Worm (Caenorhabditis elegans): ENCODE data around the gene C33D9.6.

The C33D9.6 gene

DNA sequence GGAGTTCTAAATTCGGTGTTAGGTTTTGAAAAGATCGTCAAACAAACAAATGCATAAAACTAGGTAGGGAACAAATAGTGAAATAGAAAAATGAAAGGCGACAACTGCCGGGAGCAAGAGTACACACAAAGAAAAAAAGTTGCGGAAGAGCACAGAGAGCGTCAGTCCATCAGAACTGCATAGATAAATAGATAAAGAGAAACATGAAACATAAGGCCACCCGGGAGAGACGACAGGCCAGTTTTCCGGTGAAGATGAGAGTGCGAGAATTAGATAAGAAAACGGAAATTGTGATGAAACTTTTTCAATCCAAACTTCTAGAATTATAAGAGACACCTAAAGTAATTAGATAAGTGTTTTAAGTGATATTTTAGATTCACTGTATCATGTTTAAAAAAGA is 20.2 kb downstream of the C33D9.6 start:
- peak; percentile 85 for TF ChIP-seq elt-2 (tag; optimal IDR thresholded peaks at IDR 0.05)
- peak; percentile 68 for TF ChIP-seq pqm-1 (tag; optimal IDR thresholded peaks at IDR 0.05)
- no peak for TF ChIP-seq elt-1 (tag; optimal IDR thresholded peaks at IDR 0.05)
- no peak for TF ChIP-seq lin-39 (tag; optimal IDR thresholded peaks at IDR 0.05)
- peak; percentile 45 for TF ChIP-seq pha-4 (tag; optimal IDR thresholded peaks at IDR 0.05)
- TF ChIP-seq nfya-1 (tag; optimal IDR thresholded peaks at IDR 0.05; ENCODE audit: insufficient read depth): peak; percentile 41
- TF ChIP-seq ZK546.5 (tag; optimal IDR thresholded peaks at IDR 0.05): no peak
- no peak for TF ChIP-seq ztf-11 (tag; optimal IDR thresholded peaks at IDR 0.05)
- TF ChIP-seq jun-1 (tag; optimal IDR thresholded peaks at IDR 0.05): no peak

DNA sequence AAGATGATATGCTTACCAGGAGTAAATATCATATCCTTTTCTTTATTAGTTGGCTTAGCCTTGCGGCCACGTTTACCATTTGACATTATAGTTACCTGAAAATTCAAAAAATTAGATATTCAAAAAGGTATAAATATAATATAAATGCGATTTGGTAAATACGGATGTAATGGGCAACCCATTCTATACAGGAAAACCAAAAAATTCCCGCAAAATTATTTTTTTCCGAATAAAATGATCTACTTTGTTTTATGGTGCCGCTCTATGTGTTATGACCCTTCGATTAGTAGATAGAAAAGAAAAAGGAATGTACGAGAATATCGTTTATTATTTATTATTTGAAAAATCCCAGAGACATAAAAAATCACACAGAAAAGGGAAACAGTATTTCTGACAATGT is 23.2 kb downstream of the C33D9.6 start, which contains the start of gene elli-1:
TSS of gene elli-1 (minus strand) at position 101 of the 400 bp plus-strand sequence.
- TF ChIP-seq egl-27 (tag; optimal IDR thresholded peaks at IDR 0.05): no peak
- TF ChIP-seq daf-12 (tag; optimal IDR thresholded peaks at IDR 0.05): no peak
- TF ChIP-seq nhr-76 (tag; optimal IDR thresholded peaks at IDR 0.05): no peak
- no peak for TF ChIP-seq jun-1 (tag; optimal IDR thresholded peaks at IDR 0.05)
- TF ChIP-seq fkh-2 (tag; optimal IDR thresholded peaks at IDR 0.05): no peak
- no peak for TF ChIP-seq fos-1 (tag; optimal IDR thresholded peaks at IDR 0.05)
- no peak for TF ChIP-seq ama-1 (optimal IDR thresholded peaks at IDR 0.05)
- no peak for TF ChIP-seq nhr-28 (tag; optimal IDR thresholded peaks at IDR 0.05)

DNA sequence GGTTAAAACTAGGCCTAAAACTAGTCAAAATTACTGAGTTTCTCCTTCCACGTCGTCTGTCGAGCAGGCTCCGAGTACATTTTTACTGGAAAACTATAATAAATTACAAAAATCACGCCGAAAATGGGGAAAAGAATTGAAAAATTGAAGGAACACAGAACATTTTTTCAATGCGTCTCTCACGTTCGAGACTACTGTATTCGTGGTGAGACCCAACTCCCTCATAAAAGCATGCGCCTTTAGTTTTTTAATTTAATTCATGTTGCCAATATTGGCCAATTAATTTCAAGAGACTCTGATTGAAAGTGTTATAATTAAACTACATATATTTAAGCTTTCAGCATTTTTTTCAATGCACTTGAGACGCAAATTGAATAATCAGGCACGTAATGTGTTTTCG is 23.8 kb downstream of the C33D9.6 start:
- TF ChIP-seq hmg-11 (tag; optimal IDR thresholded peaks at IDR 0.05) (no peak), ZK546.5 (tag; optimal IDR thresholded peaks at IDR 0.05) (no peak), daf-12 (tag; optimal IDR thresholded peaks at IDR 0.05) (no peak), skn-1 (tag; optimal IDR thresholded peaks at IDR 0.05) (no peak), unc-39 (tag; optimal IDR thresholded peaks at IDR 0.05) (no peak), ceh-28 (tag; optimal IDR thresholded peaks at IDR 0.05) (no peak), pha-4 (tag; optimal IDR thresholded peaks at IDR 0.05) (no peak), R02D3.7 (tag; optimal IDR thresholded peaks at IDR 0.05) (no peak), lsy-12 (tag; optimal IDR thresholded peaks at IDR 0.05) (no peak)

DNA sequence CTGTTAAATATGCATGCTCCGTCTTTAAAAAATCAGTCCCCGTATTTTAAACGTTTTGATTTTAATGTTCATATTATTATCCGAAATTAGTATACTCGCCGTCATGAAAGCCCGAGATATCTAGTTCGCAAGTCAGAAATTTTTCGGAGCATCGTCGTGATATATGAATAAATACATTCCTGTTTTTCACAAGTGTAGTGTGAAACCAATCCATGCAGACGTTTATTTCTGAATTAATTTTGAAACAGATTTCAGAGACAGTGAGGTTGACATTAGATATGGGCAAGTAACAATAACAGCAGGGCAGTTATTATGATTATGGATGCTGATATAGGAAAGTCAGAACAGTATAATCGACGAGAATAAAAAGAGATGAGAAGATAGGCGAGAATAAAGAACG is 25.5 kb downstream of the C33D9.6 start:
- TF ChIP-seq nhr-43 (tag; optimal IDR thresholded peaks at IDR 0.05; ENCODE audit: poor library complexity, severe bottlenecking) (no peak), sea-2 (GFP tag; optimal IDR thresholded peaks at IDR 0.05) (no peak), ceh-9 (tag; optimal IDR thresholded peaks at IDR 0.05) (no peak), R02D3.7 (tag; optimal IDR thresholded peaks at IDR 0.05) (no peak), nhr-67 (tag; optimal IDR thresholded peaks at IDR 0.05) (no peak), jun-1 (tag; optimal IDR thresholded peaks at IDR 0.05) (no peak), pqm-1 (tag; optimal IDR thresholded peaks at IDR 0.05) (no peak)

DNA sequence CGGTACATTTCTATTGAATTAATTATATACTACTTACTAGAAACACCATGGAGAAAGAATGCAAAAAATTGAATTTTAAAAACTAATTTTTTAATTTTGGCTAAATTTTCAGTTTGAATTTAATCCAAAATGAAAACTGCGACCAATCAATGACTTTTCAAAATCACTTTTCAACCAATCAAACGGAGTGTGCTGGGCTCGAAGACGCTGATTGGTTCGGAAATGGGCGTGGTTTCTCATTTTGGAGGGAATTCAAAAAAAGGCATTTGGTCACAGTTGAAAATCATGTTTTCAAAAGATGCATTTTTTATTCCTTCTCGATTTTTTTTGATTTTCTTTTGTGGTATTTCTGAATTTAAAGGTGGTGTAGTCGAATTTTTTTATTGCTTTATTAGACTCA is 29.0 kb downstream of the C33D9.6 start:
- TF ChIP-seq ama-1 (optimal IDR thresholded peaks at IDR 0.05): no peak
- TF ChIP-seq nfya-1 (tag; optimal IDR thresholded peaks at IDR 0.05; ENCODE audit: insufficient read depth): peak; percentile 71
- no peak for TF ChIP-seq nhr-67 (tag; optimal IDR thresholded peaks at IDR 0.05)

DNA sequence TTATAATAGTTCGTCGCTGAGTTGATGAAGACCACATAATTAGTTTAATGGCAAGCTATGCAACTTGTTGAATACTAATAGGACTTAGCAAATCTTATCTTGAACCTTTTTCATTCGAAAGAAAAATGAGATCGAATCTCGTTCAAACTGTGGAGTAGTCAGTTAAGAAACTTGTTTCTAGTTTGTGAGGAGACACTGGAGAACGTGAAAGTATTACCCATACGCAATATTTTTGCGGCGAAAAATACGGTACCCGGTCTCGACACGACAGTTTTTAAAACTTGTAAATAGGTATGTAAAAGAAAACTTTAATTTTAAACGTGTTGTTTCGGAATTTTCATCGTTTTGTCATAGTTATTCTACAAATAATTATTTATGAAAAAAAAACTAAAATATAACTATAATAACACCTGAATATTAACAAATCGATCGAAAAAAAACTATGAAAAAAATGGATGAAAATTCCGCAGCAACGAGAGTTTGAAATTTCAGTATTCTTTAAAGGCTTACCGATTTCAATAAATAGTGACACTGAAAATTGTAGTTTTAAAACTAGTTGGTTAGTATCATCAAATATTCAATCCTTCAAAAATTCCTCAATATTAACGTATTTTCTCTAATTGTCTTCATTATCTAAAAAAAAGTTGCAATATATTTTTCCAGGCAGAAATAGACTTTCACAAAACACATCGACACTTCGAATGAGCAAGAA is 32.2 kb downstream of the C33D9.6 start, which contains the start of the genes F20C5.7 and parg-1:
TSS of gene F20C5.7 (minus strand) at position 101 of the 712 bp plus-strand sequence.
TSS of gene parg-1 (plus strand) at position 662 of the 712 bp plus-strand sequence.
- TF ChIP-seq nhr-12 (tag; optimal IDR thresholded peaks at IDR 0.05) (no peak), unc-62 (GFP tag; optimal IDR thresholded peaks at IDR 0.05) (no peak), nfya-1 (tag; optimal IDR thresholded peaks at IDR 0.05; ENCODE audit: insufficient read depth) (no peak), nhr-43 (tag; optimal IDR thresholded peaks at IDR 0.05; ENCODE audit: poor library complexity, severe bottlenecking) (no peak), fkh-2 (tag; optimal IDR thresholded peaks at IDR 0.05) (no peak), hmg-11 (tag; optimal IDR thresholded peaks at IDR 0.05) (no peak), pqm-1 (tag; optimal IDR thresholded peaks at IDR 0.05) (no peak), mml-1 (tag; optimal IDR thresholded peaks at IDR 0.05) (no peak), elt-2 (tag; optimal IDR thresholded peaks at IDR 0.05) (no peak), R02D3.7 (tag; optimal IDR thresholded peaks at IDR 0.05) (no peak), lin-39 (tag; optimal IDR thresholded peaks at IDR 0.05) (no peak)

Measured in whole organism, L3 larva.